Fruit fly (Drosophila melanogaster) whole organism, embryonic: ENCODE results near the gene ND-30.

Experiments
- ATbp ChIP-seq: fragments of 200-800 bp; sonication (Bioruptor generic); optimal IDR thresholded peaks from 2 replicates; lab custom pipeline; 2017; ENCODE audit warnings: missing biosample characterization, mild to moderate bottlenecking, missing genetic modification characterization, missing genetic modification reagents
- Ada2b ChIP-seq: fragments of 200-800 bp; sonication (Bioruptor generic); IDR thresholded peaks from 2 replicates; pipeline ENCODE4 v1.3.6; 2022; ENCODE audit warnings: missing biosample characterization, missing genetic modification characterization
- Bgb ChIP-seq: fragments of 200-800 bp; sonication (Bioruptor generic); IDR thresholded peaks from 2 replicates; pipeline ENCODE4 v1.3.6; 2022; ENCODE audit warnings: missing biosample characterization, missing genetic modification characterization; ENCODE audit not compliant: partially characterized antibody
- CG10147 ChIP-seq: fragments of 200-800 bp; sonication (Bioruptor generic); optimal IDR thresholded peaks from 2 replicates; lab custom pipeline; 2019; ENCODE audit warnings: missing biosample characterization, mild to moderate bottlenecking, missing genetic modification characterization, moderate library complexity
- CG10267 ChIP-seq: fragments of 200-800 bp; sonication (Bioruptor generic); optimal IDR thresholded peaks from 2 replicates; lab custom pipeline; 2018; ENCODE audit warnings: missing biosample characterization, mild to moderate bottlenecking, missing genetic modification characterization, moderate library complexity
- CG10274 ChIP-seq: fragments of 200-800 bp; sonication (Bioruptor generic); optimal IDR thresholded peaks from 3 replicates; lab custom pipeline; 2017; ENCODE audit warnings: missing biosample characterization, mild to moderate bottlenecking, missing genetic modification characterization
- CG11560 ChIP-seq: fragments of 200-800 bp; sonication (Bioruptor generic); IDR thresholded peaks from 3 replicates; pipeline ENCODE4 v1.3.6; 2022; ENCODE audit warnings: missing biosample characterization, missing genetic modification characterization
- CG13296 ChIP-seq: fragments of 200-800 bp; sonication (Bioruptor generic); optimal IDR thresholded peaks from 3 replicates; lab custom pipeline; 2018; ENCODE audit warnings: missing biosample characterization, mild to moderate bottlenecking, missing genetic modification characterization
- CG1647 ChIP-seq: fragments of 200-800 bp; sonication (Bioruptor generic); optimal IDR thresholded peaks from 3 replicates; lab custom pipeline; 2016; ENCODE audit warnings: missing biosample characterization, missing genetic modification characterization
- CG17802 ChIP-seq: fragments of 200-800 bp; sonication (Bioruptor generic); optimal IDR thresholded peaks from 2 replicates; lab custom pipeline; 2018; ENCODE audit warnings: missing biosample characterization, mild to moderate bottlenecking, missing genetic modification characterization, moderate library complexity
- CG18476 ChIP-seq: fragments of 200-800 bp; sonication (Bioruptor generic); optimal IDR thresholded peaks from 2 replicates; lab custom pipeline; 2016; ENCODE audit warnings: missing biosample characterization, mild to moderate bottlenecking, missing genetic modification characterization
- CG18619 ChIP-seq: fragments of 200-800 bp; sonication (Bioruptor generic); optimal IDR thresholded peaks from 3 replicates; lab custom pipeline; 2017; ENCODE audit warnings: missing biosample characterization, mild to moderate bottlenecking, missing genetic modification characterization
- CG2202 ChIP-seq: fragments of 200-800 bp; sonication (Bioruptor generic); optimal IDR thresholded peaks from 2 replicates; lab custom pipeline; 2018; ENCODE audit warnings: missing biosample characterization, mild to moderate bottlenecking, missing genetic modification characterization
- CG30020 ChIP-seq: fragments of 200-800 bp; optimal IDR thresholded peaks from 2 replicates; lab custom pipeline; 2019; ENCODE audit warnings: missing biosample characterization, mild to moderate bottlenecking, missing genetic modification characterization, moderate library complexity
- CG30403 ChIP-seq: fragments of 200-800 bp; sonication (Bioruptor generic); optimal IDR thresholded peaks from 3 replicates; lab custom pipeline; 2016; ENCODE audit warnings: missing biosample characterization, missing genetic modification characterization
- CG4424 ChIP-seq: fragments of 200-800 bp; sonication (Bioruptor generic); optimal IDR thresholded peaks from 3 replicates; lab custom pipeline; 2016; ENCODE audit warnings: missing biosample characterization, missing genetic modification characterization
- CG5953 ChIP-seq: fragments of 200-800 bp; sonication (Bioruptor generic); IDR thresholded peaks from 2 replicates; pipeline ENCODE4 v1.3.6; 2022; ENCODE audit warnings: missing biosample characterization, missing genetic modification characterization
- CG6813 ChIP-seq: fragments of 200-800 bp; sonication (Bioruptor generic); optimal IDR thresholded peaks from 2 replicates; lab custom pipeline; 2017; ENCODE audit warnings: missing biosample characterization, missing genetic modification characterization, mild to moderate bottlenecking, moderate library complexity, missing genetic modification reagents
- CG7745 ChIP-seq: fragments of 200-800 bp; sonication (Bioruptor generic); optimal IDR thresholded peaks from 2 replicates; lab custom pipeline; 2018; ENCODE audit warnings: missing biosample characterization, mild to moderate bottlenecking, missing genetic modification characterization, moderate library complexity
- CG7928 ChIP-seq: fragments of 200-800 bp; sonication (Bioruptor generic); optimal IDR thresholded peaks from 2 replicates; lab custom pipeline; 2017; ENCODE audit warnings: missing biosample characterization, mild to moderate bottlenecking, missing genetic modification characterization
- CG8924 ChIP-seq: fragments of 200-800 bp; optimal IDR thresholded peaks from 3 replicates; lab custom pipeline; 2019; ENCODE audit warnings: missing biosample characterization, mild to moderate bottlenecking, missing genetic modification characterization, moderate library complexity
- CG9437 ChIP-seq: fragments of 200-800 bp; sonication (Bioruptor generic); optimal IDR thresholded peaks from 2 replicates; lab custom pipeline; 2018; ENCODE audit warnings: missing biosample characterization, mild to moderate bottlenecking, missing genetic modification characterization
- CkIIα-i1 ChIP-seq: fragments of 200-800 bp; sonication (Bioruptor generic); IDR thresholded peaks from 2 replicates; pipeline ENCODE4 v1.3.6; 2022; ENCODE audit warnings: missing biosample characterization, missing genetic modification characterization
- HLH3B ChIP-seq: fragments of 200-800 bp; sonication (Bioruptor generic); IDR thresholded peaks from 2 replicates; pipeline ENCODE4 v1.3.6; 2022; ENCODE audit warnings: missing biosample characterization, missing genetic modification characterization
- Hmx ChIP-seq: fragments of 200-800 bp; sonication (Bioruptor generic); optimal IDR thresholded peaks from 2 replicates; lab custom pipeline; 2016; ENCODE audit warnings: missing biosample characterization, missing genetic modification characterization
- Hsf ChIP-seq: fragments of 200-800 bp; sonication (Bioruptor generic); optimal IDR thresholded peaks from 3 replicates; lab custom pipeline; 2016; ENCODE audit warnings: missing biosample characterization, missing genetic modification characterization
- Jarid2 ChIP-seq: fragments of 200-800 bp; sonication (Bioruptor generic); optimal IDR thresholded peaks from 3 replicates; lab custom pipeline; 2017; ENCODE audit warnings: mild to moderate bottlenecking, missing biosample characterization, missing genetic modification reagents, missing genetic modification characterization
- Lim3 ChIP-seq: fragments of 200-800 bp; sonication (Bioruptor generic); IDR thresholded peaks from 2 replicates; pipeline ENCODE4 v1.3.6; 2022; ENCODE audit warnings: missing biosample characterization, missing genetic modification characterization
- MBD-R2 ChIP-seq: fragments of 200-800 bp; sonication (Bioruptor generic); IDR thresholded peaks from 2 replicates; pipeline ENCODE4 v1.3.6; 2022; ENCODE audit warnings: missing biosample characterization, missing genetic modification characterization
- MTF-1 ChIP-seq: fragments of 200-800 bp; sonication (Bioruptor generic); optimal IDR thresholded peaks from 2 replicates; lab custom pipeline; 2018; ENCODE audit warnings: missing biosample characterization, mild to moderate bottlenecking, missing genetic modification characterization, borderline replicate concordance
- Meics ChIP-seq: fragments of 200-800 bp; sonication (Bioruptor generic); optimal IDR thresholded peaks from 2 replicates; lab custom pipeline; 2017; ENCODE audit warnings: missing biosample characterization, mild to moderate bottlenecking, missing genetic modification characterization
- Sox102F ChIP-seq: fragments of 200-800 bp; sonication (Bioruptor generic); optimal IDR thresholded peaks from 2 replicates; lab custom pipeline; 2018; ENCODE audit warnings: missing biosample characterization, mild to moderate bottlenecking, missing genetic modification characterization, moderate library complexity
- Xbp1 ChIP-seq: fragments of 200-800 bp; sonication (Bioruptor generic); optimal IDR thresholded peaks from 3 replicates; lab custom pipeline; 2016; ENCODE audit warnings: missing biosample characterization, mild to moderate bottlenecking, missing genetic modification characterization
- Xrp1 ChIP-seq: fragments of 200-800 bp; sonication (Bioruptor generic); IDR thresholded peaks from 2 replicates; pipeline ENCODE4 v1.3.6; 2022; ENCODE audit warnings: missing biosample characterization, missing genetic modification characterization
- ab ChIP-seq: fragments of 200-800 bp; sonication (Bioruptor generic); optimal IDR thresholded peaks from 2 replicates; lab custom pipeline; 2016; ENCODE audit warnings: missing biosample characterization, missing genetic modification characterization
- aop ChIP-seq: fragments of 200-800 bp; sonication (Bioruptor generic); IDR thresholded peaks from 2 replicates; pipeline ENCODE4 v1.3.6; 2022; ENCODE audit warnings: missing biosample characterization, missing genetic modification characterization
- bcd ChIP-seq: fragments of 200-800 bp; sonication (Bioruptor generic); optimal IDR thresholded peaks from 2 replicates; lab custom pipeline; 2017; ENCODE audit warnings: missing biosample characterization, mild to moderate bottlenecking, missing genetic modification characterization
- crol ChIP-seq: fragments of 200-800 bp; sonication (Bioruptor generic); IDR thresholded peaks from 2 replicates; pipeline ENCODE4 v1.3.6; 2022; ENCODE audit warnings: missing biosample characterization, missing genetic modification characterization
- en ChIP-seq: fragments of 200-800 bp; sonication (Bioruptor generic); optimal IDR thresholded peaks from 2 replicates; lab custom pipeline; 2016; ENCODE audit warnings: missing biosample characterization, missing genetic modification characterization
- hb ChIP-seq: fragments of 200-800 bp; sonication (Bioruptor generic); IDR thresholded peaks from 3 replicates; pipeline ENCODE4 v1.3.6; 2022; ENCODE audit warnings: missing biosample characterization, missing genetic modification characterization; ENCODE audit not compliant: partially characterized antibody
- inv ChIP-seq: fragments of 200-800 bp; sonication (Bioruptor generic); IDR thresholded peaks from 2 replicates; pipeline ENCODE4 v1.3.6; 2022; ENCODE audit warnings: missing biosample characterization, missing genetic modification characterization; ENCODE audit not compliant: partially characterized antibody
- lmd ChIP-seq: fragments of 200-800 bp; sonication (Bioruptor generic); IDR thresholded peaks from 2 replicates; pipeline ENCODE4 v1.3.6; 2022; ENCODE audit warnings: missing biosample characterization, missing genetic modification characterization
- lola ChIP-seq, 3 experiments: fragments of >200 bp in 2 of 3; fragments of 200-800 bp in 1 of 3; sonication (Bioruptor generic) in 1 of 3; optimal IDR thresholded peaks; 2 replicates each; lab custom pipeline; 2017 to 2019; ENCODE audit warnings: missing biosample characterization in 3 of 3, missing genetic modification characterization in 3 of 3, mild to moderate bottlenecking in 1 of 3, moderate library complexity in 1 of 3
- nmo ChIP-seq: fragments of 200-800 bp; sonication (Bioruptor generic); optimal IDR thresholded peaks from 2 replicates; lab custom pipeline; 2018; ENCODE audit warnings: missing biosample characterization, mild to moderate bottlenecking, missing genetic modification characterization, moderate library complexity
- schlank ChIP-seq: fragments of 200-800 bp; sonication (Bioruptor generic); optimal IDR thresholded peaks from 2 replicates; lab custom pipeline; 2018; ENCODE audit warnings: missing biosample characterization, mild to moderate bottlenecking, missing genetic modification characterization
- sr ChIP-seq: fragments of 200-800 bp; sonication (Bioruptor generic); IDR thresholded peaks from 3 replicates; pipeline ENCODE4 v1.3.6; 2022; ENCODE audit warnings: missing biosample characterization, missing genetic modification characterization
- tgo ChIP-seq: fragments of 200-800 bp; sonication (Bioruptor generic); IDR thresholded peaks from 3 replicates; pipeline ENCODE4 v1.3.6; 2022; ENCODE audit warnings: missing biosample characterization, missing genetic modification characterization
- z ChIP-seq: fragments of 200-800 bp; sonication (Bioruptor generic); IDR thresholded peaks from 3 replicates; pipeline ENCODE4 v1.3.6; 2022; ENCODE audit warnings: missing biosample characterization, missing genetic modification characterization

ND-30 gene

dm6 chr3L:3148125-3149059, 11.0 kb downstream of the ND-30 start, which contains the start of the genes Usp5 and BtbVII (continued):
- TF ChIP-seq ab (no peak), ATbp (GFP tag; lab: Kevin White, UChicago) (peak; percentile 22), MTF-1 (GFP tag; lab: Kevin White, UChicago) (no peak), lola (GFP tag; optimal IDR thresholded peaks at IDR 0.05; lab: Kevin White, UChicago) (peak in 1 of 3 experiments; percentile 55), CG18476 (GFP tag; lab: Kevin White, UChicago) (peak; percentile 9), CkIIα-i1 (GFP tag; lab: Robert Waterston, UW) (no peak), CG10274 (no peak), tgo (GFP tag; lab: Robert Waterston, UW) (peak; percentile 60; the same call in 1 of the 3 replicates), bcd (peak; percentile 37), CG8924 (tag; lab: Kevin White, UChicago) (peak; percentile 77), Xbp1 (GFP tag; lab: Kevin White, UChicago) (peak; percentile 59), Xrp1 (GFP tag; lab: Robert Waterston, UW) (peak; percentile 71), Bgb (GFP tag; lab: Robert Waterston, UW) (peak; percentile 91), Jarid2 (GFP tag; lab: Kevin White, UChicago) (no peak), schlank (tag; lab: Kevin White, UChicago) (peak; percentile 24), z (GFP tag; lab: Robert Waterston, UW) (no peak), CG30403 (GFP tag; lab: Kevin White, UChicago) (peak; percentile 69), CG2202 (tag; lab: Kevin White, UChicago) (no peak), CG7745 (tag; lab: Kevin White, UChicago) (no peak), en (no peak), MBD-R2 (peak; percentile 83), HLH3B (GFP tag; lab: Robert Waterston, UW) (0 out of 2 replicates have a peak, but pooled peaks have one; percentile 14), sr (no peak), CG7928 (GFP tag; lab: Kevin White, UChicago) (no peak), CG17802 (tag; lab: Kevin White, UChicago) (no peak), aop (no peak), CG18619 (GFP tag; lab: Kevin White, UChicago) (peak; percentile 4), Sox102F (GFP tag; lab: Kevin White, UChicago) (no peak), CG11560 (no peak), CG10147 (peak; percentile 50), crol (no peak), inv (GFP tag; lab: Robert Waterston, UW) (peak; percentile 94), CG10267 (peak; percentile 57), CG1647 (GFP tag; lab: Kevin White, UChicago) (no peak), CG30020 (tag; lab: Kevin White, UChicago) (peak; percentile 50), CG5953 (GFP tag; lab: Robert Waterston, UW) (no peak), Lim3 (no peak), CG4424 (GFP tag; lab: Kevin White, UChicago) (peak; percentile 28), nmo (GFP tag; lab: Kevin White, UChicago) (peak; percentile 61), Meics (peak; percentile 23), hb (GFP tag; lab: Robert Waterston, UW) (peak; percentile 91), Hmx (no peak), Ada2b (GFP tag; lab: Robert Waterston, UW) (peak; percentile 51), CG13296 (GFP tag; lab: Kevin White, UChicago) (peak; percentile 39), CG6813 (GFP tag; lab: Kevin White, UChicago) (no peak), CG9437 (GFP tag; lab: Kevin White, UChicago) (peak; percentile 93), Hsf (GFP tag; lab: Kevin White, UChicago) (peak; percentile 76), lmd (peak; percentile 45; the same call in 1 of the 2 replicates)
